Fruit fly (Drosophila melanogaster) whole organism, embryonic: Measurements from ENCODE around the gene ClC-c.

Experiments
- CG10147 ChIP-seq: fragments of 200-800 bp; sonication (Bioruptor generic); optimal IDR thresholded peaks from 2 replicates; lab custom pipeline; 2019; ENCODE audit warnings: missing biosample characterization, mild to moderate bottlenecking, missing genetic modification characterization, moderate library complexity
- CG10366 ChIP-seq: fragments of 200-800 bp; sonication (Bioruptor generic); IDR thresholded peaks from 2 replicates; pipeline ENCODE4 v1.3.6; 2022; ENCODE audit warnings: missing biosample characterization, missing genetic modification characterization
- CG11723 ChIP-seq: fragments of 200-800 bp; sonication (Bioruptor generic); optimal IDR thresholded peaks from 2 replicates; lab custom pipeline; 2017; ENCODE audit warnings: missing biosample characterization, mild to moderate bottlenecking, missing genetic modification characterization
- CG12299 ChIP-seq: fragments of 200-800 bp; sonication (Bioruptor generic); optimal IDR thresholded peaks from 2 replicates; lab custom pipeline; 2018; ENCODE audit warnings: missing biosample characterization, mild to moderate bottlenecking, missing genetic modification characterization
- CG13624 ChIP-seq: fragments of 200-800 bp; sonication (Bioruptor generic); optimal IDR thresholded peaks from 2 replicates; lab custom pipeline; 2016; ENCODE audit warnings: missing biosample characterization, missing genetic modification characterization
- CG14441 ChIP-seq: fragments of 200-800 bp; sonication (Bioruptor generic); IDR thresholded peaks from 2 replicates; pipeline ENCODE4 v1.3.6; 2022; ENCODE audit warnings: missing biosample characterization, missing genetic modification characterization
- CG15269 ChIP-seq: fragments of 200-800 bp; sonication (Bioruptor generic); optimal IDR thresholded peaks from 2 replicates; lab custom pipeline; 2018; ENCODE audit warnings: missing biosample characterization, mild to moderate bottlenecking, missing genetic modification characterization, moderate library complexity
- CG1603 ChIP-seq: fragments of 200-800 bp; sonication (Bioruptor generic); optimal IDR thresholded peaks from 2 replicates; lab custom pipeline; 2019; ENCODE audit warnings: missing biosample characterization, mild to moderate bottlenecking, missing genetic modification characterization, moderate library complexity
- CG1647 ChIP-seq: fragments of 200-800 bp; sonication (Bioruptor generic); optimal IDR thresholded peaks from 3 replicates; lab custom pipeline; 2016; ENCODE audit warnings: missing biosample characterization, missing genetic modification characterization
- CG17568 ChIP-seq: fragments of 200-800 bp; sonication (Bioruptor generic); optimal IDR thresholded peaks from 2 replicates; lab custom pipeline; 2018; ENCODE audit warnings: missing biosample characterization, mild to moderate bottlenecking, missing genetic modification characterization, moderate library complexity
- CG17829 ChIP-seq: fragments of 200-800 bp; optimal IDR thresholded peaks from 2 replicates; lab custom pipeline; 2019; ENCODE audit warnings: missing biosample characterization, mild to moderate bottlenecking, missing genetic modification characterization, moderate library complexity
- CG18262 ChIP-seq: fragments of 200-800 bp; optimal IDR thresholded peaks from 3 replicates; lab custom pipeline; 2019; ENCODE audit warnings: missing biosample characterization, mild to moderate bottlenecking, missing genetic modification characterization, moderate library complexity
- CG2120 ChIP-seq: fragments of 200-800 bp; sonication (Bioruptor generic); optimal IDR thresholded peaks from 3 replicates; lab custom pipeline; 2016; ENCODE audit warnings: missing biosample characterization, missing genetic modification characterization
- CG3838 ChIP-seq: fragments of 200-800 bp; sonication (Bioruptor generic); optimal IDR thresholded peaks from 3 replicates; lab custom pipeline; 2016; ENCODE audit warnings: missing biosample characterization, missing genetic modification characterization
- CG4328 ChIP-seq: fragments of 200-800 bp; sonication (Bioruptor generic); optimal IDR thresholded peaks from 3 replicates; lab custom pipeline; 2017; ENCODE audit warnings: missing biosample characterization, missing genetic modification reagents, missing genetic modification characterization
- CG4730 ChIP-seq: fragments of 200-800 bp; sonication (Bioruptor generic); IDR thresholded peaks from 2 replicates; pipeline ENCODE4 v1.3.6; 2022; ENCODE audit warnings: missing biosample characterization, missing genetic modification characterization
- CG4820 ChIP-seq: fragments of 200-800 bp; sonication (Bioruptor generic); optimal IDR thresholded peaks from 3 replicates; lab custom pipeline; 2016; ENCODE audit warnings: missing biosample characterization, missing genetic modification characterization
- CG5245 ChIP-seq: fragments of 200-800 bp; sonication (Bioruptor generic); optimal IDR thresholded peaks from 3 replicates; lab custom pipeline; 2016; ENCODE audit warnings: missing biosample characterization, missing genetic modification characterization
- CG6765 ChIP-seq: fragments of 200-800 bp; sonication (Bioruptor generic); optimal IDR thresholded peaks from 3 replicates; lab custom pipeline; 2017; ENCODE audit warnings: missing biosample characterization, mild to moderate bottlenecking, missing genetic modification characterization
- CG7357 ChIP-seq: fragments of 200-800 bp; sonication (Bioruptor generic); IDR thresholded peaks from 3 replicates; pipeline ENCODE4 v1.3.6; 2022; ENCODE audit warnings: missing biosample characterization, missing genetic modification characterization
- CG8281 ChIP-seq: fragments of 200-800 bp; sonication (Bioruptor generic); optimal IDR thresholded peaks from 2 replicates; lab custom pipeline; 2018; ENCODE audit warnings: missing biosample characterization, mild to moderate bottlenecking, missing genetic modification characterization, moderate library complexity
- CG8359 ChIP-seq: fragments of 200-800 bp; sonication (Bioruptor generic); optimal IDR thresholded peaks from 2 replicates; lab custom pipeline; 2017; ENCODE audit warnings: missing biosample characterization, mild to moderate bottlenecking, missing genetic modification characterization, borderline replicate concordance
- CG9437 ChIP-seq: fragments of 200-800 bp; sonication (Bioruptor generic); optimal IDR thresholded peaks from 2 replicates; lab custom pipeline; 2018; ENCODE audit warnings: missing biosample characterization, mild to moderate bottlenecking, missing genetic modification characterization
- CG9797 ChIP-seq: fragments of 200-800 bp; sonication (Bioruptor generic); optimal IDR thresholded peaks from 3 replicates; lab custom pipeline; 2018; ENCODE audit warnings: missing biosample characterization, mild to moderate bottlenecking, missing genetic modification characterization
- D ChIP-seq, 2 experiments: fragments of 200-800 bp in 1 of 2; fragments of >200 bp in 1 of 2; sonication (Bioruptor generic) in 1 of 2; optimal IDR thresholded peaks; 2 replicates in 1 of 2; 3 replicates in 1 of 2; lab custom pipeline; 2017; ENCODE audit warnings: mild to moderate bottlenecking in 1 of 2, missing biosample characterization in 1 of 2, missing genetic modification characterization in 1 of 2, missing genetic modification reagents in 1 of 2
- D19A ChIP-seq: fragments of 200-800 bp; optimal IDR thresholded peaks from 3 replicates; lab custom pipeline; 2019; ENCODE audit warnings: missing biosample characterization, mild to moderate bottlenecking, missing genetic modification characterization, moderate library complexity
- HLH54F ChIP-seq: fragments of 200-800 bp; sonication (Bioruptor generic); optimal IDR thresholded peaks from 3 replicates; lab custom pipeline; 2016; ENCODE audit warnings: missing biosample characterization, missing genetic modification characterization
- Hmr ChIP-seq: fragments of 200-800 bp; sonication (Bioruptor generic); optimal IDR thresholded peaks from 3 replicates; lab custom pipeline; 2017; ENCODE audit warnings: mild to moderate bottlenecking, missing biosample characterization, missing genetic modification reagents, missing genetic modification characterization
- MTF-1 ChIP-seq: fragments of 200-800 bp; sonication (Bioruptor generic); optimal IDR thresholded peaks from 2 replicates; lab custom pipeline; 2018; ENCODE audit warnings: missing biosample characterization, mild to moderate bottlenecking, missing genetic modification characterization, borderline replicate concordance
- Myb ChIP-seq: fragments of 200-800 bp; sonication (Bioruptor generic); optimal IDR thresholded peaks from 2 replicates; lab custom pipeline; 2016; ENCODE audit warnings: missing biosample characterization, missing genetic modification characterization
- Nf-YC ChIP-seq: fragments of 200-800 bp; optimal IDR thresholded peaks from 3 replicates; lab custom pipeline; 2019; ENCODE audit warnings: missing biosample characterization, mild to moderate bottlenecking, missing genetic modification characterization, moderate library complexity
- Rx ChIP-seq: fragments of 200-800 bp; sonication (Bioruptor generic); IDR thresholded peaks from 2 replicates; pipeline ENCODE4 v1.3.6; 2022; ENCODE audit warnings: missing biosample characterization, missing genetic modification characterization
- Six4 ChIP-seq: fragments of 200-800 bp; sonication (Bioruptor generic); optimal IDR thresholded peaks from 2 replicates; lab custom pipeline; 2016; ENCODE audit warnings: missing biosample characterization, missing genetic modification characterization
- Stat92E ChIP-seq, 3 experiments: fragments of >200 bp in 2 of 3; fragments of 200-800 bp in 1 of 3; sonication (Bioruptor generic) in 1 of 3; optimal IDR thresholded peaks; 2 replicates each; lab custom pipeline; 2017 to 2019; ENCODE audit warnings: missing biosample characterization in 3 of 3, missing genetic modification characterization in 3 of 3, mild to moderate bottlenecking in 1 of 3, moderate library complexity in 1 of 3
- Xbp1 ChIP-seq: fragments of 200-800 bp; sonication (Bioruptor generic); optimal IDR thresholded peaks from 3 replicates; lab custom pipeline; 2016; ENCODE audit warnings: missing biosample characterization, mild to moderate bottlenecking, missing genetic modification characterization
- ash1 ChIP-seq: fragments of 200-800 bp; sonication (Bioruptor generic); optimal IDR thresholded peaks from 2 replicates; lab custom pipeline; 2018; ENCODE audit warnings: missing biosample characterization, mild to moderate bottlenecking, missing genetic modification characterization
- bab2 ChIP-seq: fragments of 200-800 bp; sonication (Bioruptor generic); optimal IDR thresholded peaks from 2 replicates; lab custom pipeline; 2016; ENCODE audit warnings: missing biosample characterization, missing genetic modification characterization
- danr ChIP-seq: fragments of 200-800 bp; sonication (Bioruptor generic); IDR thresholded peaks from 2 replicates; pipeline ENCODE4 v1.3.6; 2022; ENCODE audit warnings: missing biosample characterization, missing genetic modification characterization
- dati ChIP-seq: fragments of 200-800 bp; sonication (Bioruptor generic); IDR thresholded peaks from 2 replicates; pipeline ENCODE4 v1.3.6; 2022; ENCODE audit warnings: missing biosample characterization, missing genetic modification characterization
- dpn ChIP-seq, 2 experiments: fragments of 200-800 bp; sonication (Bioruptor generic); optimal IDR thresholded peaks; 3 replicates each; lab custom pipeline; 2016; ENCODE audit warnings: missing biosample characterization in 2 of 2, missing genetic modification characterization in 2 of 2
- gcm2 ChIP-seq: fragments of 200-800 bp; sonication (Bioruptor generic); optimal IDR thresholded peaks from 2 replicates; lab custom pipeline; 2016; ENCODE audit warnings: missing biosample characterization, missing genetic modification characterization
- klu ChIP-seq: fragments of 200-800 bp; sonication (Bioruptor generic); IDR thresholded peaks from 2 replicates; pipeline ENCODE4 v1.3.6; 2022; ENCODE audit warnings: missing biosample characterization, missing genetic modification characterization
- phol ChIP-seq: fragments of 200-800 bp; sonication (Bioruptor generic); optimal IDR thresholded peaks from 3 replicates; lab custom pipeline; 2018; ENCODE audit warnings: missing biosample characterization, mild to moderate bottlenecking, missing genetic modification characterization, moderate library complexity
- schlank ChIP-seq: fragments of 200-800 bp; sonication (Bioruptor generic); optimal IDR thresholded peaks from 2 replicates; lab custom pipeline; 2018; ENCODE audit warnings: missing biosample characterization, mild to moderate bottlenecking, missing genetic modification characterization
- slou ChIP-seq: fragments of 200-800 bp; sonication (Bioruptor generic); optimal IDR thresholded peaks from 3 replicates; lab custom pipeline; 2016; ENCODE audit warnings: missing biosample characterization, missing genetic modification characterization
- tin ChIP-seq: fragments of 200-800 bp; sonication (Bioruptor generic); optimal IDR thresholded peaks from 3 replicates; lab custom pipeline; 2016; ENCODE audit warnings: missing biosample characterization, missing genetic modification characterization
- tio ChIP-seq: fragments of 200-800 bp; sonication (Bioruptor generic); optimal IDR thresholded peaks from 2 replicates; lab custom pipeline; 2017; ENCODE audit warnings: missing biosample characterization, missing genetic modification characterization, inconsistent platforms
- usp ChIP-seq: fragments of >200 bp; optimal IDR thresholded peaks from 2 replicates; lab custom pipeline; 2017; ENCODE audit warnings: missing biosample characterization, missing genetic modification characterization
- yki ChIP-seq: fragments of >200 bp; optimal IDR thresholded peaks from 3 replicates; lab custom pipeline; 2018

ClC-c gene

DNA sequence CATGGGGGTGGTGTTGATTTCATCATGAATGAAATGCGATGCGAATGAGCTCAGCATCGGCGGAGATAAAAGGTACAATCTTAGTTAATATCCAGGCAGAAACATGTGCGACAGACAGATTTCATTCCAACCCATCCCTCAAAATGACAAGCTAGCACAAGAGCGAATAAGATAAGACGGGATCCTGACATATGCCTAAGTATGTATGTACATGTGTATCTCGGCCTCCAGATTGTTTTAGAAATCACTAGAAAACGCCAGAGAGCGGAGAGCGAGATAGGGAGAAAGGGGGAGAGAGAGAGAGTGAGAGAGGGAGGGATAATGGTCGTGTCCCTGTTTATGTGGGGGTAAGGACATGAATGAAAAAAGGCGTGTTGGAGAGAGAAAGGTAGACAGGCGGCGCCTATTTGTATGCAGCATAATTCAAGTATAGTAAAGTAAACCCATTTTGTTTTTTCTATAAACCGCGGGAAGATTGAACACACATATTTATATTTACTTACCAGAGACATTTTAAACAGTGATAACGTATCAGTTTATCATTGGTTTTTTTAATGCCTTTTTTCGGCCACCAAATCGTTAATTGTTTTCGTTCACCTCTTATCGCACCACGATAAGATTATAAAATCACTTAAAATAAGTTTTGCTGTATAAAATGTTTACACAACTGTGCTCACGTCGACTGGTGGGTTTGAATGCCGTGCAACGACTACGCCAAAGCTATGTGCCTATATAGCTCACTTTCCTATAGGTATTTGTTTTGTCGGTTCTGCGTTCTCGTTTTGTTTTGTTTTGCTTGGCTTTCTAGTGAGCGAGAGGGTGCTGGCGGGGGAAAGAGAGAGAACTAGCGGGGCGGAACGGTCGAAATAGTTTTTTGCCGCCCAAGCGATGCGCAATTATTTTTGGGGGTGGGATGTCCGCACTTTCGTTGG lies 40.0 kb upstream of the ClC-c start (continued):
- TF ChIP-seq CG4820 (GFP tag; lab: Kevin White, UChicago) (no peak), ash1 (GFP tag; lab: Kevin White, UChicago) (peak; percentile 56), CG17829 (tag; lab: Kevin White, UChicago) (no peak), CG2120 (GFP tag; lab: Kevin White, UChicago) (no peak), HLH54F (GFP tag; lab: Kevin White, UChicago) (no peak), Xbp1 (GFP tag; lab: Kevin White, UChicago) (no peak), CG14441 (GFP tag; lab: Robert Waterston, UW) (peak; percentile 12; the same call in 1 of the 2 replicates), D (optimal IDR thresholded peaks at IDR 0.05; lab: Kevin White, UChicago) (peak; percentile 3), D (GFP tag; optimal IDR thresholded peaks at IDR 0.05; lab: Kevin White, UChicago) (no peak), schlank (tag; lab: Kevin White, UChicago) (peak; percentile 61), CG10147 (GFP tag; lab: Kevin White, UChicago) (peak; percentile 27), CG8281 (tag; lab: Kevin White, UChicago) (peak; percentile 8), CG3838 (GFP tag; lab: Kevin White, UChicago) (no peak), Myb (GFP tag; lab: Kevin White, UChicago) (no peak), CG13624 (GFP tag; lab: Kevin White, UChicago) (peak; percentile 64), bab2 (GFP tag; lab: Kevin White, UChicago) (no peak), CG11723 (no peak), CG1603 (tag; lab: Kevin White, UChicago) (peak; percentile 10), yki (peak; percentile 51), slou (no peak), phol (tag; lab: Kevin White, UChicago) (peak; percentile 24), CG17568 (GFP tag; lab: Kevin White, UChicago) (peak; percentile 58), D19A (tag; lab: Kevin White, UChicago) (peak; percentile 24), CG9797 (GFP tag; lab: Kevin White, UChicago) (no peak), dpn (GFP tag; optimal IDR thresholded peaks at IDR 0.05; lab: Kevin White, UChicago) (peak in 1 of 2 experiments; percentile 10), usp (no peak), CG15269 (tag; lab: Kevin White, UChicago) (peak; percentile 9), CG18262 (tag; lab: Kevin White, UChicago) (peak; percentile 35), CG1647 (GFP tag; lab: Kevin White, UChicago) (no peak), Hmr (GFP tag; lab: Kevin White, UChicago) (peak; percentile 54), klu (GFP tag; lab: Robert Waterston, UW) (no peak), danr (GFP tag; lab: Robert Waterston, UW) (no peak), tin (no peak), CG10366 (GFP tag; lab: Robert Waterston, UW) (no peak), CG9437 (GFP tag; lab: Kevin White, UChicago) (no peak), Six4 (GFP tag; lab: Kevin White, UChicago) (no peak), Stat92E (GFP tag; optimal IDR thresholded peaks at IDR 0.05; lab: Kevin White, UChicago) (no peak), gcm2 (GFP tag; lab: Kevin White, UChicago) (no peak), dati (GFP tag; lab: Robert Waterston, UW) (no peak), Nf-YC (tag; lab: Kevin White, UChicago) (peak; percentile 44), CG6765 (GFP tag; lab: Kevin White, UChicago) (no peak), CG12299 (peak; percentile 65), tio (no peak), Rx (no peak), CG7357 (no peak), CG5245 (GFP tag; lab: Kevin White, UChicago) (no peak), CG4730 (GFP tag; lab: Robert Waterston, UW) (no peak), CG4328 (GFP tag; lab: Kevin White, UChicago) (peak; percentile 66), MTF-1 (GFP tag; lab: Kevin White, UChicago) (peak; percentile 47), CG8359 (GFP tag; lab: Kevin White, UChicago) (peak; percentile 27)
